Worm (Caenorhabditis elegans): ENCODE data around the gene aman-2.

The aman-2 gene

ce11 chrV:11955617-11956016 is 22.6 kb upstream of the aman-2 start:
- TF ChIP-seq T26A5.8 (tag; optimal IDR thresholded peaks at IDR 0.05) (no peak), ceh-100 (GFP tag; IDR thresholded peaks at IDR 0.05) (no peak)

- TF ChIP-seq ztf-26 (tag; optimal IDR thresholded peaks at IDR 0.05), result no peak
- no peak for TF ChIP-seq athp-1 (tag; optimal IDR thresholded peaks at IDR 0.05)
- no peak for TF ChIP-seq repo-1 (tag; optimal IDR thresholded peaks at IDR 0.05)
- TF ChIP-seq F39B2.1 (GFP tag; IDR thresholded peaks at IDR 0.05), result no peak
- TF ChIP-seq nfya-1 (tag; optimal IDR thresholded peaks at IDR 0.05; ENCODE audit: borderline replicate concordance, insufficient read depth), result no peak
- no peak for TF ChIP-seq Y56A3A.18 (GFP tag; IDR thresholded peaks at IDR 0.05)
- TF ChIP-seq pbrm-1 (GFP tag; IDR thresholded peaks at IDR 0.05), result no peak
- no peak for TF ChIP-seq hsf-1 (GFP tag; IDR thresholded peaks at IDR 0.05)
- no peak for TF ChIP-seq tbp1 (GFP tag; optimal IDR thresholded peaks at IDR 0.05)
- no peak for TF ChIP-seq let-607 (tag; optimal IDR thresholded peaks at IDR 0.05)
- no peak for TF ChIP-seq Y79H2A.3 (GFP tag; conservative IDR thresholded peaks at IDR 0.05)
- TF ChIP-seq attf-5 (GFP tag; optimal IDR thresholded peaks at IDR 0.05), result no peak
- TF ChIP-seq nfyb-1 (GFP tag; IDR thresholded peaks at IDR 0.05), result no peak
- no peak for TF ChIP-seq zim-3 (tag; optimal IDR thresholded peaks at IDR 0.05)
- no peak for TF ChIP-seq attf-6 (GFP tag; IDR thresholded peaks at IDR 0.05)
- TF ChIP-seq nhr-80 (tag; optimal IDR thresholded peaks at IDR 0.05), result no peak
- no peak for TF ChIP-seq snpc-3.4 (tag; optimal IDR thresholded peaks at IDR 0.05)
- TF ChIP-seq ceh-100 (GFP tag; IDR thresholded peaks at IDR 0.05), result no peak
These were observed 20.6 kb upstream of the aman-2 start for ce11 chrV:11953621-11954020.

ce11 chrV:11952854-11953447 is 19.9 kb upstream of the aman-2 start:
- TF ChIP-seq K12H6.12 (tag; optimal IDR thresholded peaks at IDR 0.05) (no peak), sptf-2 (GFP tag; optimal IDR thresholded peaks at IDR 0.05) (no peak), sea-2 (GFP tag; IDR thresholded peaks at IDR 0.05) (no peak), rpc-1 (optimal IDR thresholded peaks at IDR 0.05) (no peak), rpc-1 (tag; optimal IDR thresholded peaks at IDR 0.05) (no peak), ZK185.1 (tag; optimal IDR thresholded peaks at IDR 0.05; ENCODE audit: poor library complexity, severe bottlenecking) (no peak), ama-1 (optimal IDR thresholded peaks at IDR 0.05) (no peak), ama-1 (GFP tag; optimal IDR thresholded peaks at IDR 0.05) (no peak), T26A5.8 (tag; optimal IDR thresholded peaks at IDR 0.05) (no peak), gei-17 (GFP tag; optimal IDR thresholded peaks at IDR 0.05) (no peak), fkh-3 (tag; optimal IDR thresholded peaks at IDR 0.05) (no peak), him-1 (tag; optimal IDR thresholded peaks at IDR 0.05) (no peak), egrh-3 (GFP tag; IDR thresholded peaks at IDR 0.05) (no peak), F57C9.4 (tag; optimal IDR thresholded peaks at IDR 0.05) (no peak), snpc-3.4 (tag; optimal IDR thresholded peaks at IDR 0.05) (no peak), F37B4.10 (GFP tag; IDR thresholded peaks at IDR 0.05) (no peak)

ce11 chrV:11951227-11951626 is 18.2 kb upstream of the aman-2 start:
- TF ChIP-seq F57A8.1 (GFP tag; optimal IDR thresholded peaks at IDR 0.05) (no peak), fkh-3 (tag; optimal IDR thresholded peaks at IDR 0.05) (no peak), bed-1 (GFP tag; IDR thresholded peaks at IDR 0.05) (no peak), snpc-3.4 (tag; optimal IDR thresholded peaks at IDR 0.05) (no peak), pbrm-1 (GFP tag; IDR thresholded peaks at IDR 0.05) (no peak), sdz-38 (tag; optimal IDR thresholded peaks at IDR 0.05) (no peak), nhr-90 (tag; optimal IDR thresholded peaks at IDR 0.05) (no peak), mcd-1 (GFP tag; IDR thresholded peaks at IDR 0.05) (no peak), F22D6.2 (tag; optimal IDR thresholded peaks at IDR 0.05) (no peak), nhr-179 (tag; optimal IDR thresholded peaks at IDR 0.05) (no peak), dpff-1 (tag; optimal IDR thresholded peaks at IDR 0.05) (no peak), zfh-2 (GFP tag; conservative IDR thresholded peaks at IDR 0.05) (no peak), ztf-6 (GFP tag; IDR thresholded peaks at IDR 0.05) (no peak), ZK185.1 (tag; optimal IDR thresholded peaks at IDR 0.05; ENCODE audit: poor library complexity, severe bottlenecking) (no peak), Y79H2A.3 (GFP tag; conservative IDR thresholded peaks at IDR 0.05) (no peak), T26A5.8 (tag; optimal IDR thresholded peaks at IDR 0.05) (no peak), ceh-58 (GFP tag; IDR thresholded peaks at IDR 0.05) (no peak), lir-1 (GFP tag; conservative IDR thresholded peaks at IDR 0.05) (no peak)
